Fruit fly (Drosophila melanogaster): ENCODE data around the gene Hel89B.
A peak's percentile ranks its signal among the peaks of the same experiment; 100 is the strongest.

Gene Hel89B

dm6 chr3R:15973488-15973975 is 434 bp downstream of the Hel89B start (continued):
- TF ChIP-seq sens (GFP tag) (peak; percentile 21), Atf6 (GFP tag; IDR thresholded peaks at IDR 0.05) (no peak), CG6854 (GFP tag; optimal IDR thresholded peaks at IDR 0.05) (peak; percentile 38), Taf1 (GFP tag; IDR thresholded peaks at IDR 0.05) (no peak), CG4854 (GFP tag; optimal IDR thresholded peaks at IDR 0.05) (no peak), CG4424 (GFP tag; optimal IDR thresholded peaks at IDR 0.05) (no peak), scrt (GFP tag; optimal IDR thresholded peaks at IDR 0.05) (no peak), CG34376 (GFP tag; optimal IDR thresholded peaks at IDR 0.05) (peak; percentile 76), Med (GFP tag) (peak; percentile 66), croc (GFP tag; conservative IDR thresholded peaks at IDR 0.05) (no peak), ac (GFP tag; optimal IDR thresholded peaks at IDR 0.05) (no peak), CG7556 (GFP tag; optimal IDR thresholded peaks at IDR 0.05) (no peak), gsb (GFP tag; IDR thresholded peaks at IDR 0.05) (no peak), CG3281 (GFP tag; optimal IDR thresholded peaks at IDR 0.05) (no peak), mam (GFP tag; optimal IDR thresholded peaks at IDR 0.05) (no peak), CG17612 (GFP tag; IDR thresholded peaks at IDR 0.05) (no peak), pan (optimal IDR thresholded peaks at IDR 0.05) (no peak), pan (GFP tag; optimal IDR thresholded peaks at IDR 0.05 in 1 of 2, IDR thresholded peaks at IDR 0.05 in 1 of 2) (no peak), CG17359 (tag; optimal IDR thresholded peaks at IDR 0.05) (no peak), nom (GFP tag; optimal IDR thresholded peaks at IDR 0.05) (peak; percentile 47), CG4360 (GFP tag; IDR thresholded peaks at IDR 0.05) (no peak), Doc2 (GFP tag; IDR thresholded peaks at IDR 0.05) (no peak), Sry-β (GFP tag; optimal IDR thresholded peaks at IDR 0.05) (no peak), trem (tag; optimal IDR thresholded peaks at IDR 0.05) (no peak), usp (GFP tag; optimal IDR thresholded peaks at IDR 0.05) (no peak), CG9215 (GFP tag; IDR thresholded peaks at IDR 0.05) (no peak)

- TF ChIP-seq Bteb2 (GFP tag; optimal IDR thresholded peaks at IDR 0.05) (peak; percentile 75), ERR (GFP tag; optimal IDR thresholded peaks at IDR 0.05) (peak; percentile 46), CG6654 (GFP tag; optimal IDR thresholded peaks at IDR 0.05) (peak; percentile 38), CG12659 (GFP tag; optimal IDR thresholded peaks at IDR 0.05) (peak; percentile 81), grau (tag; optimal IDR thresholded peaks at IDR 0.05) (peak; percentile 88), Aef1 (GFP tag; IDR thresholded peaks at IDR 0.05) (no peak), Gsc (GFP tag; IDR thresholded peaks at IDR 0.05) (no peak), HmgZ (tag; optimal IDR thresholded peaks at IDR 0.05) (peak; percentile 77), CG18619 (GFP tag; optimal IDR thresholded peaks at IDR 0.05) (peak; percentile 74), CG11085 (GFP tag; IDR thresholded peaks at IDR 0.05) (no peak), CG6254 (GFP tag; optimal IDR thresholded peaks at IDR 0.05) (peak; percentile 67), CG1233 (GFP tag; optimal IDR thresholded peaks at IDR 0.05) (peak; percentile 71), HLH54F (GFP tag; optimal IDR thresholded peaks at IDR 0.05) (peak; percentile 78), shn (GFP tag; optimal IDR thresholded peaks at IDR 0.05) (peak; percentile 79), nerfin-1 (tag; optimal IDR thresholded peaks at IDR 0.05) (peak; percentile 76), Eip74EF (GFP tag; optimal IDR thresholded peaks at IDR 0.05) (peak in 1 of 2 experiments; percentile 67), CG9876 (GFP tag; optimal IDR thresholded peaks at IDR 0.05) (peak; percentile 66), run (tag; optimal IDR thresholded peaks at IDR 0.05) (peak; percentile 61), CG13123 (GFP tag; optimal IDR thresholded peaks at IDR 0.05) (peak; percentile 51), D19A (tag; optimal IDR thresholded peaks at IDR 0.05) (peak; percentile 80), her (GFP tag; optimal IDR thresholded peaks at IDR 0.05) (peak; percentile 76), sc (optimal IDR thresholded peaks at IDR 0.05) (no peak), sc (GFP tag; optimal IDR thresholded peaks at IDR 0.05) (peak; percentile 57), pb (GFP tag; optimal IDR thresholded peaks at IDR 0.05) (peak; percentile 70), CG15601 (tag; optimal IDR thresholded peaks at IDR 0.05) (peak; percentile 63), CG6813 (GFP tag; optimal IDR thresholded peaks at IDR 0.05) (peak; percentile 71), fd3F (GFP tag; optimal IDR thresholded peaks at IDR 0.05) (peak; percentile 80)
Measured at dm6 chr3R:15974235-15974634, 1.1 kb downstream of the Hel89B start.
